In the genomic region with DNA sequence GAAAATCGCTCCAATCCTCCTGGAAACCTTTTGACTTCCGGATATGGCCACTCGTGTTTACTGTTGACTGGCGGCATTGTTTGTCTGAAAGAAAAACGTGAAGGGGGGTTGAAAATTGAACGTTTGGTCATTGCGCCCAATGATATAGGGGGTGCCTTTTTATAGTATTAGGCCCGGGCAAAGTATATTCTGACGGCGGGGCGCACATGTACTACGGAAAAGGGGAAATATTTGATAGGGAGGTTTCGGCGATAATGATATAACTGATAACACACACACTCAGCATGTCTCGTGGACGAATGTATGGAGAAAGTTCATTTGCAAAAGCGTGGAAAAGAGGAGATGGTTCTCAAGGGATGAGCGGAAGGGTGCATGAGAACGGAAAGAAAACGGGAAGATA, we compare ENCODE assay signal across 2 worm cellular contexts.
A peak's percentile ranks its signal among the peaks of the same experiment; 100 is the strongest.
TF ChIP-seq lines count a peak whose summit lies in the region.

A gene (minus strand): TSS at position 84 of the 400 bp plus-strand sequence.

TF ChIP-seq in whole organism, L1 larva, 84 proteins besides CTCF, POLR2A, EP300 and RAD21 (continued from another document):
- TF ChIP-seq skn-1 (tag; optimal IDR thresholded peaks at IDR 0.05; lab: Kevin White, UChicago) (no peak), zag-1 (tag; optimal IDR thresholded peaks at IDR 0.05; lab: Kevin White, UChicago) (no peak), pqm-1 (tag; optimal IDR thresholded peaks at IDR 0.05; lab: Kevin White, UChicago) (peak; percentile 63), lin-35 (GFP tag; optimal IDR thresholded peaks at IDR 0.05; lab: Kevin White, UChicago) (peak in 1 of 2 experiments; percentile 10), fkh-4 (tag; optimal IDR thresholded peaks at IDR 0.05; lab: Kevin White, UChicago; ENCODE audit: borderline replicate concordance) (no peak), unc-130 (tag; optimal IDR thresholded peaks at IDR 0.05; lab: Kevin White, UChicago) (no peak)

TF ChIP-seq in whole organism, L4 larva, 104 proteins besides CTCF, POLR2A, EP300 and RAD21 (continued from another document):
- no peak for TF ChIP-seq Y75B8A.6 (GFP tag; IDR thresholded peaks at IDR 0.05; lab: Robert Waterston, UW)
- no peak for TF ChIP-seq daf-16 (GFP tag; optimal IDR thresholded peaks at IDR 0.05; lab: Kevin White, UChicago)
- peak; percentile 29 for TF ChIP-seq daf-16 (tag; optimal IDR thresholded peaks at IDR 0.05; lab: Kevin White, UChicago)
- peak; percentile 34 for TF ChIP-seq nhr-48 (tag; optimal IDR thresholded peaks at IDR 0.05; lab: Kevin White, UChicago)
- no peak for TF ChIP-seq dmd-9 (GFP tag; IDR thresholded peaks at IDR 0.05; lab: Robert Waterston, UW)
- no peak for TF ChIP-seq nhr-76 (tag; optimal IDR thresholded peaks at IDR 0.05; lab: Kevin White, UChicago)
- peak; percentile 22 for TF ChIP-seq mes-2 (tag; optimal IDR thresholded peaks at IDR 0.05; lab: Kevin White, UChicago; ENCODE audit: poor library complexity, severe bottlenecking)
- TF ChIP-seq hlh-30 (tag; optimal IDR thresholded peaks at IDR 0.05; lab: Kevin White, UChicago; ENCODE audit: insufficient read depth), result peak; percentile 29
- no peak for TF ChIP-seq madf-9 (GFP tag; conservative IDR thresholded peaks at IDR 0.05; lab: Robert Waterston, UW)
- no peak for TF ChIP-seq lir-3 (tag; optimal IDR thresholded peaks at IDR 0.05; lab: Kevin White, UChicago)
- TF ChIP-seq ceh-32 (tag; optimal IDR thresholded peaks at IDR 0.05; lab: Kevin White, UChicago; ENCODE audit: poor library complexity), result no peak
- peak; percentile 81 for TF ChIP-seq dmd-6 (GFP tag; IDR thresholded peaks at IDR 0.05; lab: Robert Waterston, UW)
- TF ChIP-seq vab-7 (GFP tag; IDR thresholded peaks at IDR 0.05; lab: Robert Waterston, UW), result no peak
- TF ChIP-seq unc-39 (tag; optimal IDR thresholded peaks at IDR 0.05; lab: Kevin White, UChicago), result no peak
- TF ChIP-seq dpl-1 (GFP tag; optimal IDR thresholded peaks at IDR 0.05; lab: Kevin White, UChicago), result no peak
- TF ChIP-seq ces-1 (GFP tag; optimal IDR thresholded peaks at IDR 0.05; lab: Kevin White, UChicago), result no peak
- TF ChIP-seq spr-1 (tag; optimal IDR thresholded peaks at IDR 0.05; lab: Kevin White, UChicago), result no peak
- no peak for TF ChIP-seq snpc-1.2 (GFP tag; IDR thresholded peaks at IDR 0.05; lab: Robert Waterston, UW)
- no peak for TF ChIP-seq ceh-28 (tag; optimal IDR thresholded peaks at IDR 0.05; lab: Kevin White, UChicago)
- no peak for TF ChIP-seq T26A8.4 (GFP tag; IDR thresholded peaks at IDR 0.05; lab: Robert Waterston, UW)
- TF ChIP-seq aha-1 (tag; lab: Kevin White, UChicago), result no peak
- TF ChIP-seq spr-3 (GFP tag; optimal IDR thresholded peaks at IDR 0.05; lab: Kevin White, UChicago), result no peak
- TF ChIP-seq mxl-3 (GFP tag; optimal IDR thresholded peaks at IDR 0.05; lab: Kevin White, UChicago), result peak; percentile 90
- TF ChIP-seq nhr-28 (tag; optimal IDR thresholded peaks at IDR 0.05; lab: Kevin White, UChicago), result peak; percentile 85
- TF ChIP-seq daf-8 (GFP tag; IDR thresholded peaks at IDR 0.05; lab: Robert Waterston, UW), result no peak
- TF ChIP-seq sdz-12 (GFP tag; optimal IDR thresholded peaks at IDR 0.05; lab: Kevin White, UChicago), result no peak
- TF ChIP-seq mdl-1 (tag; optimal IDR thresholded peaks at IDR 0.05; lab: Kevin White, UChicago), result peak in 1 of 2 experiments; percentile 76
- TF ChIP-seq unc-62 (GFP tag; optimal IDR thresholded peaks at IDR 0.05 in 1 of 2; lab: Kevin White, UChicago), result no peak
- TF ChIP-seq unc-62 (tag; optimal IDR thresholded peaks at IDR 0.05; lab: Kevin White, UChicago), result no peak
TF ChIP-seq in whole organism, L4 larva: peak in this region for 14.
